Fruit fly (Drosophila melanogaster) whole organism, prepupa: ENCODE results near the gene CG6225.

Experiments
- Blimp-1 ChIP-seq: fragments of 200-800 bp; sonication (Bioruptor generic); optimal IDR thresholded peaks from 3 replicates; lab custom pipeline; 2017; ENCODE audit warnings: missing biosample characterization, missing genetic modification characterization, mild to moderate bottlenecking, moderate library complexity, missing genetic modification reagents
- CG6854 ChIP-seq: fragments of 200-800 bp; sonication (Bioruptor generic); optimal IDR thresholded peaks from 2 replicates; lab custom pipeline; 2017; ENCODE audit warnings: missing biosample characterization, mild to moderate bottlenecking, missing genetic modification characterization
- CG7368 ChIP-seq: fragments of 200-800 bp; sonication (Bioruptor generic); optimal IDR thresholded peaks from 3 replicates; lab custom pipeline; 2016; ENCODE audit warnings: missing biosample characterization, missing genetic modification characterization
- Eip93F ChIP-seq: fragments of 200-800 bp; sonication (Bioruptor generic); optimal IDR thresholded peaks from 2 replicates; lab custom pipeline; 2016; ENCODE audit warnings: missing biosample characterization, mild to moderate bottlenecking, missing genetic modification characterization
- esn ChIP-seq: fragments of 200-800 bp; sonication (Bioruptor generic); optimal IDR thresholded peaks from 2 replicates; lab custom pipeline; 2016; ENCODE audit warnings: missing biosample characterization, mild to moderate bottlenecking, missing genetic modification characterization, moderate library complexity

DNA sequence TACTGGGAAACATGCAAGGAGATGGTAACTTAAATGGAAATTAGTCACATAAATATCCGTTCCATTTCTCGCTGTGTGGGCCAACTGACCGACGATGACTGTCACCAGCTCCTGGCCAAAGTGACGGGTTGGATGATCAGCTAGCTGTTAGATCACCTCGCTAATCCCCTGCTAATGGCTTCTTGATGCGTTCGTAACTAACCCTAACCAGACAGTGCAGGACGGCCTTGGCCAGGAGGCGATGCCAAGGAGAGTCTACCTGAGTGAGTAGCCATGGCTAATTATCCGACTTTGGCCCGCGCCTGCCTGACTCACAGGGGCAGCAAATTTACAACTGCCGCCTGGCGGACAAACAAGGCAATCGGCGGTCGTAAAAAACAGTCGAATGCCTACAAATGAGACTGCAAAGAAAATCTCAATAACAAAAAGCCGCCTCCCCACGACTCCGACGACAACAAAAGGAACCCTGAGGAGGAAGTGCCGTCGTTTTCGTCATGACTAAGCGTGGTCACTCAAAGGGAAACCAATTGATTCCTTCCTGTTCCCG lies 8.5 kb upstream of the CG6225 start:
- TF ChIP-seq Eip93F: no peak
- no peak for TF ChIP-seq esn
- no peak for TF ChIP-seq CG6854
- TF ChIP-seq CG7368: no peak
- no peak for TF ChIP-seq Blimp-1
